Worm (Caenorhabditis elegans) whole organism, late embryonic: Measurements from ENCODE around the gene K08D8.9.
A peak's percentile ranks its signal among the peaks of the same experiment; 100 is the strongest.

Experiments used
- C38D4.7 ChIP-seq: fragments of 200-800 bp; sonication (Bioruptor generic); optimal IDR thresholded peaks from 2 replicates; lab custom pipeline; 2018; ENCODE audit warnings: mild to moderate bottlenecking, missing genetic modification characterization, moderate library complexity, missing compliant biosample characterization
- F13H6.1 ChIP-seq: sonication (generic microtip); optimal IDR thresholded peaks from 2 replicates; lab custom pipeline; 2016; ENCODE audit warnings: missing genetic modification characterization, missing compliant biosample characterization
- K09A11.1 ChIP-seq: sonication (generic microtip); optimal IDR thresholded peaks from 2 replicates; lab custom pipeline; 2017; ENCODE audit warnings: antibody characterized with exemption, mild to moderate bottlenecking, missing genetic modification characterization, missing compliant biosample characterization; ENCODE audit not compliant: insufficient read depth
- ahr-1 ChIP-seq: sonication (generic microtip); optimal IDR thresholded peaks from 2 replicates; lab custom pipeline; 2016; ENCODE audit warnings: missing genetic modification characterization, missing compliant biosample characterization
- ceh-14 ChIP-seq: sonication (generic microtip); optimal IDR thresholded peaks from 2 replicates; lab custom pipeline; 2016; ENCODE audit warnings: missing genotype, missing genetic modification characterization, missing compliant biosample characterization
- ceh-19 ChIP-seq: fragments of 200-800 bp; sonication (Bioruptor generic); optimal IDR thresholded peaks from 2 replicates; lab custom pipeline; 2018; ENCODE audit warnings: mild to moderate bottlenecking, missing genetic modification characterization, missing compliant biosample characterization
- ceh-24 ChIP-seq: sonication (generic microtip); optimal IDR thresholded peaks from 2 replicates; lab custom pipeline; 2016; ENCODE audit warnings: mild to moderate bottlenecking, missing genetic modification characterization, missing compliant biosample characterization
- ceh-30 ChIP-seq: fragments of 150-350 bp; optimal IDR thresholded peaks from 2 replicates; lab custom pipeline; 2014; ENCODE audit warnings: missing biosample characterization, missing genetic modification characterization
- ceh-34 ChIP-seq: sonication (generic microtip); optimal IDR thresholded peaks from 2 replicates; lab custom pipeline; 2016; ENCODE audit warnings: mild to moderate bottlenecking, missing genetic modification characterization, missing compliant biosample characterization
- ceh-48 ChIP-seq: sonication (generic microtip); optimal IDR thresholded peaks from 2 replicates; lab custom pipeline; 2016; ENCODE audit warnings: missing genetic modification characterization, inconsistent platforms, missing compliant biosample characterization
- ceh-9 ChIP-seq: sonication (generic microtip); optimal IDR thresholded peaks from 2 replicates; lab custom pipeline; 2016; ENCODE audit warnings: mild to moderate bottlenecking, missing genetic modification characterization, inconsistent platforms, missing compliant biosample characterization
- che-1 ChIP-seq: sonication (generic microtip); optimal IDR thresholded peaks from 2 replicates; lab custom pipeline; 2016; ENCODE audit warnings: mild to moderate bottlenecking, missing genetic modification characterization, missing compliant biosample characterization
- dmd-4 ChIP-seq: sonication (generic microtip); optimal IDR thresholded peaks from 2 replicates; lab custom pipeline; 2016; ENCODE audit warnings: borderline replicate concordance, missing genetic modification characterization, missing compliant biosample characterization
- dve-1 ChIP-seq: sonication (generic microtip); optimal IDR thresholded peaks from 2 replicates; lab custom pipeline; 2017; ENCODE audit warnings: antibody characterized with exemption, mild to moderate bottlenecking, missing genetic modification characterization, missing compliant biosample characterization
- elt-2 ChIP-seq: sonication (generic microtip); optimal IDR thresholded peaks from 2 replicates; lab custom pipeline; 2016; ENCODE audit warnings: missing genetic modification reagents, missing genetic modification characterization, missing compliant biosample characterization
- elt-4 ChIP-seq: sonication (generic microtip); optimal IDR thresholded peaks from 2 replicates; lab custom pipeline; 2016; ENCODE audit warnings: missing genetic modification characterization, missing compliant biosample characterization
- ets-4 ChIP-seq: sonication (generic microtip); optimal IDR thresholded peaks from 2 replicates; lab custom pipeline; 2016; ENCODE audit warnings: missing genetic modification characterization, missing compliant biosample characterization
- fax-1 ChIP-seq: sonication (generic microtip); optimal IDR thresholded peaks from 2 replicates; lab custom pipeline; 2016; ENCODE audit warnings: missing genotype, missing genetic modification characterization, missing compliant biosample characterization
- fkh-10 ChIP-seq: fragments of 150-350 bp; optimal IDR thresholded peaks from 2 replicates; lab custom pipeline; 2014; ENCODE audit warnings: missing biosample characterization, missing genetic modification reagents, missing genetic modification characterization
- hlh-13 ChIP-seq: fragments of 200-800 bp; sonication (Bioruptor generic); optimal IDR thresholded peaks from 2 replicates; lab custom pipeline; 2018; ENCODE audit warnings: mild to moderate bottlenecking, missing genetic modification characterization, missing compliant biosample characterization
- hlh-15 ChIP-seq: sonication (generic microtip); optimal IDR thresholded peaks from 2 replicates; lab custom pipeline; 2016; ENCODE audit warnings: missing genetic modification characterization, missing compliant biosample characterization
- hlh-30 ChIP-seq: sonication (generic microtip); optimal IDR thresholded peaks from 2 replicates; lab custom pipeline; 2017; ENCODE audit warnings: antibody characterized with exemption, missing genetic modification characterization, missing compliant biosample characterization; ENCODE audit not compliant: insufficient read depth
- hlh-6 ChIP-seq: sonication (generic microtip); optimal IDR thresholded peaks from 2 replicates; lab custom pipeline; 2016; ENCODE audit warnings: missing genotype, missing genetic modification characterization, missing compliant biosample characterization
- hlh-8 ChIP-seq: sonication (generic microtip); optimal IDR thresholded peaks from 2 replicates; lab custom pipeline; 2016; ENCODE audit warnings: missing genotype, missing genetic modification characterization, missing compliant biosample characterization
- lim-6 ChIP-seq: sonication (generic microtip); optimal IDR thresholded peaks from 2 replicates; lab custom pipeline; 2016; ENCODE audit warnings: missing genetic modification characterization, missing compliant biosample characterization
- lin-11 ChIP-seq: fragments of 200-800 bp; sonication (Bioruptor generic); optimal IDR thresholded peaks from 2 replicates; lab custom pipeline; 2018; ENCODE audit warnings: mild to moderate bottlenecking, missing genetic modification characterization, missing compliant biosample characterization
- mec-3 ChIP-seq: sonication (generic microtip); optimal IDR thresholded peaks from 2 replicates; lab custom pipeline; 2016; ENCODE audit warnings: borderline replicate concordance, missing genetic modification characterization, missing compliant biosample characterization
- nfya-1 ChIP-seq: sonication (generic microtip); optimal IDR thresholded peaks from 2 replicates; lab custom pipeline; 2017; ENCODE audit warnings: missing genetic modification characterization, mild to moderate bottlenecking, missing compliant biosample characterization, antibody characterized with exemption, moderate library complexity
- npax-4 ChIP-seq: sonication (generic microtip); optimal IDR thresholded peaks from 2 replicates; lab custom pipeline; 2016; ENCODE audit warnings: missing genetic modification characterization, missing compliant biosample characterization
- pax-1 ChIP-seq: fragments of 150-350 bp; optimal IDR thresholded peaks from 2 replicates; lab custom pipeline; 2014; ENCODE audit warnings: missing biosample characterization, missing genetic modification characterization
- pha-2 ChIP-seq: sonication (generic microtip); optimal IDR thresholded peaks from 2 replicates; lab custom pipeline; 2017; ENCODE audit warnings: mild to moderate bottlenecking, missing genetic modification characterization, missing compliant biosample characterization
- pros-1 ChIP-seq: fragments of 150-350 bp; optimal IDR thresholded peaks from 2 replicates; lab custom pipeline; 2014; ENCODE audit warnings: missing biosample characterization, missing genetic modification reagents, missing genetic modification characterization
- rnt-1 ChIP-seq: sonication (generic microtip); optimal IDR thresholded peaks from 2 replicates; lab custom pipeline; 2016; ENCODE audit warnings: missing genetic modification characterization, missing compliant biosample characterization
- sdc-2 ChIP-seq: sonication (generic microtip); optimal IDR thresholded peaks from 2 replicates; lab custom pipeline; 2016; ENCODE audit warnings: missing genotype, missing genetic modification characterization, missing compliant biosample characterization
- sox-4 ChIP-seq: sonication (generic microtip); optimal IDR thresholded peaks from 2 replicates; lab custom pipeline; 2017; ENCODE audit warnings: mild to moderate bottlenecking, missing genetic modification characterization, inconsistent platforms, missing compliant biosample characterization
- syd-9 ChIP-seq: sonication (generic microtip); optimal IDR thresholded peaks from 2 replicates; lab custom pipeline; 2016; ENCODE audit warnings: mild to moderate bottlenecking, missing genetic modification characterization, moderate library complexity, missing compliant biosample characterization
- tbx-2 ChIP-seq: sonication (generic microtip); optimal IDR thresholded peaks from 2 replicates; lab custom pipeline; 2016; ENCODE audit warnings: missing genetic modification characterization, missing compliant biosample characterization
- tbx-7 ChIP-seq: sonication (generic microtip); optimal IDR thresholded peaks from 2 replicates; lab custom pipeline; 2016; ENCODE audit warnings: missing genotype, missing genetic modification characterization, missing compliant biosample characterization
- unc-42 ChIP-seq: sonication (generic microtip); optimal IDR thresholded peaks from 2 replicates; lab custom pipeline; 2016; ENCODE audit warnings: missing genotype, missing genetic modification characterization, missing compliant biosample characterization
- unc-86 ChIP-seq: sonication (generic microtip); optimal IDR thresholded peaks from 2 replicates; lab custom pipeline; 2016; ENCODE audit warnings: missing genetic modification characterization, missing compliant biosample characterization
- zip-5 ChIP-seq: sonication (generic microtip); optimal IDR thresholded peaks from 2 replicates; lab custom pipeline; 2016; ENCODE audit warnings: missing genetic modification characterization, missing compliant biosample characterization
- ztf-16 ChIP-seq: sonication (generic microtip); optimal IDR thresholded peaks from 2 replicates; lab custom pipeline; 2017; ENCODE audit warnings: missing genetic modification characterization, missing compliant biosample characterization

K08D8.9 gene

ce11 chrIV:12879557-12879956, 19.9 kb upstream of the K08D8.9 start, which contains the start of gene ZK896.5:
ZK896.5 (minus strand) TSS chrIV:12879645.
- TF ChIP-seq ahr-1 (no peak), elt-2 (tag; lab: Kevin White, UChicago) (peak; percentile 3)
- TF ChIP-seq, all 69 proteins: peak for 1

- TF ChIP-seq ceh-14 (tag; lab: Kevin White, UChicago) (no peak), hlh-8 (tag; lab: Kevin White, UChicago) (no peak), hlh-30 (tag; lab: Kevin White, UChicago) (no peak), ceh-48 (tag; lab: Kevin White, UChicago) (no peak)
Observed at ce11 chrIV:12883190-12883589, 16.3 kb upstream of the K08D8.9 start, which contains the start of gene ZK896.4. ZK896.4 (minus strand) TSS chrIV:12883290.

- TF ChIP-seq elt-4 (no peak), che-1 (no peak), pax-1 (no peak), ahr-1 (no peak), sox-4 (tag; lab: Kevin White, UChicago) (no peak), pros-1 (no peak), ets-4 (no peak)
Observed at ce11 chrIV:12886012-12886411, 13.5 kb upstream of the K08D8.9 start.

- TF ChIP-seq ztf-16: no peak
- TF ChIP-seq elt-2 (tag; lab: Kevin White, UChicago): peak; percentile 4
Observed at ce11 chrIV:12890445-12890844, 9.0 kb upstream of the K08D8.9 start, which contains the start of gene K08D8.6. K08D8.6 (minus strand) TSS chrIV:12890508.

ce11 chrIV:12891080-12891479, 8.4 kb upstream of the K08D8.9 start:
- TF ChIP-seq F13H6.1 (tag; lab: Kevin White, UChicago) (no peak), sdc-2 (tag; lab: Kevin White, UChicago) (no peak), npax-4 (tag; lab: Kevin White, UChicago) (no peak), ceh-34 (tag; lab: Kevin White, UChicago) (no peak), fax-1 (tag; lab: Kevin White, UChicago) (no peak), K09A11.1 (no peak), zip-5 (tag; lab: Kevin White, UChicago) (no peak), hlh-8 (tag; lab: Kevin White, UChicago) (no peak), ceh-48 (tag; lab: Kevin White, UChicago) (no peak), dve-1 (tag; lab: Kevin White, UChicago) (no peak), C38D4.7 (GFP tag; lab: Kevin White, UChicago) (no peak), tbx-2 (no peak), mec-3 (tag; lab: Kevin White, UChicago) (no peak), hlh-13 (GFP tag; lab: Kevin White, UChicago) (no peak), ceh-19 (GFP tag; lab: Kevin White, UChicago) (no peak), dmd-4 (tag; lab: Kevin White, UChicago) (no peak), ceh-14 (tag; lab: Kevin White, UChicago) (no peak)

- TF ChIP-seq ceh-34 (tag; lab: Kevin White, UChicago) (no peak), lim-6 (tag; lab: Kevin White, UChicago) (no peak), syd-9 (tag; lab: Kevin White, UChicago) (no peak), fkh-10 (GFP tag; lab: Kevin White, UChicago) (no peak), ceh-30 (no peak), nfya-1 (tag; lab: Kevin White, UChicago) (no peak), ceh-9 (tag; lab: Kevin White, UChicago) (no peak), sox-4 (tag; lab: Kevin White, UChicago) (no peak), lin-11 (tag; lab: Kevin White, UChicago) (no peak), ceh-24 (tag; lab: Kevin White, UChicago) (no peak), hlh-15 (no peak), hlh-6 (tag; lab: Kevin White, UChicago) (no peak), mec-3 (tag; lab: Kevin White, UChicago) (no peak), tbx-7 (tag; lab: Kevin White, UChicago) (no peak), unc-42 (tag; lab: Kevin White, UChicago) (no peak), pha-2 (no peak), unc-86 (tag; lab: Kevin White, UChicago) (no peak), rnt-1 (no peak), elt-2 (tag; lab: Kevin White, UChicago) (no peak)
Observed at ce11 chrIV:12892194-12892593, 7.3 kb upstream of the K08D8.9 start, which contains the start of gene K08D8.1. K08D8.1 (plus strand) TSS chrIV:12892494.
